Fruit fly (Drosophila melanogaster) Kc167 (cell line): ENCODE measurements around the gene CG10725.

ENCODE experiments used
- Myc ChIP-seq: fragments of >200 bp; optimal IDR thresholded peaks from 2 replicates; lab custom pipeline; 2017; ENCODE audit warnings: missing external identifiers
- Sin3A ChIP-seq: fragments of >200 bp; optimal IDR thresholded peaks from 2 replicates; lab custom pipeline; 2018; ENCODE audit warnings: missing external identifiers
- h ChIP-seq: fragments of >200 bp; optimal IDR thresholded peaks from 3 replicates; lab custom pipeline; 2018; ENCODE audit warnings: missing external identifiers
- insv ChIP-seq: fragments of >200 bp; optimal IDR thresholded peaks from 3 replicates; lab custom pipeline; 2018; ENCODE audit warnings: missing external identifiers
- psq ChIP-seq: fragments of >200 bp; optimal IDR thresholded peaks from 2 replicates; lab custom pipeline; 2017; ENCODE audit warnings: missing external identifiers
- ttk ChIP-seq: sonication (Bioruptor generic); optimal IDR thresholded peaks from 2 replicates; lab custom pipeline; 2017; ENCODE audit warnings: missing external identifiers

The CG10725 gene

DNA sequence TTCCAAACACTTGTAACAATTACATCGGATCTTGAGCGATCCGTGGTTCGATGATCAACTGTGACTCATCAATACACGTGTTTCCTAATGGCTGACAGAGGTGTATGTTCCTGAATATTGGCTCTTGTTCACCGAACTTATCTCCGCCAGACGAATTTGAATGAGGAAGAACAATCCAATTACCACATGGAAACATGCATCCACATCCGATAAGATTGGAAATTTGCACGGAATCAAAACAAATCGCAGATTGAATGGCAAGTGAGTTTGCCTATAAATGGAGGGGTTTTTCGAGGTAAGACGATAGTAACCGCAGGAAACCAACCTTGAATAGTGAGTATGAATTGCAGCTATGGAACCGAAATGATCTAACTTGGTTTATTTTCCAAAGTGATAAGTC, at the start of gene CG10725:
TSS of gene CG10725 (plus strand) at position 301 of the 400 bp plus-strand sequence.
- TF ChIP-seq insv (lab: Kevin White, UChicago) (no peak), Sin3A (no peak), ttk (lab: Kevin White, UChicago) (no peak), psq (lab: Kevin White, UChicago) (no peak), h (no peak), Myc (lab: Kevin White, UChicago) (no peak)

DNA sequence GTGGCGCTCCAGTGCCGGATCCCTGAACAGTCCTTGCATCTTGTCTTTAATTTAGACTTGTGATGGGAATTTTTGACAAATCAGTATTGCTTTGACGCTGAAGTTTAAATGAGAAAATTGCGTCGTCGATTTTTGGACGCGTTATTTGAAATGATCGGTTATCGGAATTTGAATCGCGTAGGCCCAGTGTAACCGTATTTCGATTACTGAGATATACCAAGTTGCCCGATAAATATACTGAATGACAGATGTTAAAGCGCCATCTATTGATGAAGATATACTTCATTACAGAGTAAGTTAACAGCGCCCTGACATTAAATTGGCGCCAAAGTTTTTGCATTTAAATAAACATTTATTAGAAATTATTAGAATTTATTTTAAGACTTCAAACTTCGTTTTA, 47.9 kb upstream of the CG10725 start, which contains the start of gene Poc1:
TSS of gene Poc1 (minus strand) at position 173 of the 400 bp plus-strand sequence.
- no peak for TF ChIP-seq h
- TF ChIP-seq ttk (lab: Kevin White, UChicago): no peak
- no peak for TF ChIP-seq Myc (lab: Kevin White, UChicago)
- TF ChIP-seq Sin3A: no peak
- no peak for TF ChIP-seq psq (lab: Kevin White, UChicago)
- TF ChIP-seq insv (lab: Kevin White, UChicago): no peak

DNA sequence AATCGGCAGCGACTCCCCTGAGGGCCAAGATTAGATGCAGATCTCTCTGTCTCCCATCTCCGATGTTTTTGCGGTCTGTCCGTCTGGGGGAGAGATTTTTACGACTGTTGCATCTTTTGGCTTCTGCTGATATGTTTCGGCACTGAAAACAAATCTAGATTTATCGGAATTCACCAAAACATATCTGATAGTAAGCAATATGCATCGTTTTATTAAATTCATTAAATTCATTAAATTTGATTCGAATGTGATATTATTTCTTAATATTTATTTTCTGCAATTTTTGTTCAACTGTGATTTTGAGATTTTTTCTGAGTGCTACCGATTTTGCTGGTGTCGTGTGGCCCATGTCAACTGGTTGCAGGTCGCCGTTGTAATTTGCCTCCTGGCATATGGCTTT, 44.2 kb upstream of the CG10725 start:
- TF ChIP-seq psq (lab: Kevin White, UChicago): no peak
- TF ChIP-seq insv (lab: Kevin White, UChicago): no peak
- TF ChIP-seq h: no peak
- TF ChIP-seq Myc (lab: Kevin White, UChicago): no peak
- no peak for TF ChIP-seq ttk (lab: Kevin White, UChicago)
- TF ChIP-seq Sin3A: no peak

DNA sequence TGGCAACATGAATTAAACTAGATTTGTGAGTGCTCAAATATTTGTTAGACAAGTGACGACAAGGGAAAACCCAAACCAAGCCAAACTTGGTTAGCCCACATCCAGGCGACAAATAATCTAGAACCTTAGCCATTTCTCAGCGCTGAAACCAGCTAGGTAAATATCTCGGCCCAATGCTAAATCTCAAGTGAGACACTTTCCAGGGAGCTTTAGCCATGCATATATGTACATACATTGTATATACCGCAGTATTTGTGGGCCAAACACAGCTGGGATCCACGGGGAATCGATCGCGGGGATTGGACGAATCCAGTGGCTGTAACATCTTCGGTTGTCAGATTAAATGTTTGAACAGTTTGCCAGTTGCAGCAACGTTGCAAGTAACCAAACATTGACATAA, 40.1 kb upstream of the CG10725 start:
- TF ChIP-seq ttk (lab: Kevin White, UChicago): no peak
- TF ChIP-seq Sin3A: no peak
- no peak for TF ChIP-seq Myc (lab: Kevin White, UChicago)
- no peak for TF ChIP-seq psq (lab: Kevin White, UChicago)
- no peak for TF ChIP-seq insv (lab: Kevin White, UChicago)
- TF ChIP-seq h: no peak

DNA sequence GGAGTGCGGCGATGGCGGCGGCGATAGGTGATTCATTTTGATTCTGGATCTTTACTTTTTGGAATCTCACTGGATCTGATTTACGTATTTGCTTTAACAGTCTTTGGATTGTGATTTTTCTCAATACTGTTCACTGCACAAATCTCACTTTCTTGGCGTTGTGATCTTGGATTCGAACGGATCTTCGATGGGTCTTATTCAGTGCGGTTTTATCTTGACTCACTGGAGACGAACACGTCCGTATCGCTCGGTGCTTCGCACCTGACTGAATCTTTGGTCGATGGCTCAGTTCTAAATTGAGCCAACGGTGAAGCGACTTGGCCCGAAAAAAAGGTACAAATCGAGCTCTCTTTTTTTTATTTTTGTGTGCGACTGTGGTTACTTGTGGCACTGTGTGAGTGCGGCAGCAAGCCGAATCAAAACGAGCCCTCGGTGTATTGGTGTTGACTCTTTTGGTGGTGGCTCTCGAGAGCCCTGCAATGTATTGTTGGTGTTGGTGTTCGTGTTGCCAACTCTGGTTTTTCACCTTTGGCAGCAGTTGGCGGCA, 36.8 kb upstream of the CG10725 start, which contains the start of gene sens:
TSS of gene sens (minus strand) at position 254 of the 547 bp plus-strand sequence.
- TF ChIP-seq Myc (lab: Kevin White, UChicago): no peak
- TF ChIP-seq psq (lab: Kevin White, UChicago): no peak
- no peak for TF ChIP-seq ttk (lab: Kevin White, UChicago)
- TF ChIP-seq h: no peak
- TF ChIP-seq insv (lab: Kevin White, UChicago): no peak
- TF ChIP-seq Sin3A: no peak

DNA sequence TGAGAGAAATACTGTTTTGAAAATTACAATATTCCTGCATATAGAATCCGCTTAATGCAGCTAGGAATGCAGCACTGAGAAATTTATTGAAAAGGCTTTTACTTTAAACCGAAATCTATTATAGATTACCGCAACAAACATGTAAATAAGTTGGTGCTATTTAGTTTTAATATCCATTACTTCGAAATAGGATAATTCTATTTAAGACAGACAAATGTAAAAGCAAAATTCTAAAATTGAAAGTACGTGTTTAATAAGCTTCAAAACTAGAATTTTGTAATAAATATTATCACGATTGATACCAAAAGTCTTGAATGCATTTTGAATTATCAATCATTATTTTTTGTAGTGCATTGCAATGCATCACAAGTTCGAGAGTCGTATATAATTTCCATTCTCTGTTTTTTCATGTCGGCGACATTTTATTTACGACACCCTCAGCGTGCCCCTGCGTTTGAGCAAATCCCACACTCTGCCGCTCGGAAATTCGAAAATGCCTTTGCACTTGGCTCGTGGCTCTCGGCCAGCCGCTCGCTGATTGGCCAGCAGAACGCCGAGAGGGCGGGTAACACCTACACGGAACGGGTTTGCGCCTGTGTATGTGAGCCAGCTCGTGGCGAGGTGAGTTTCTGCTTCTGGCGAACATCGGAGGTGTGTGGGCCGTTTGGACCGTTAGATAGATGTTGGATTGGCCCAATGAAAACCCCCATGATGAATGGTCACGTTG, 34.5 kb upstream of the CG10725 start:
- TF ChIP-seq h (no peak), Sin3A (no peak), psq (lab: Kevin White, UChicago) (no peak), Myc (lab: Kevin White, UChicago) (no peak), insv (lab: Kevin White, UChicago) (no peak), ttk (lab: Kevin White, UChicago) (no peak)

DNA sequence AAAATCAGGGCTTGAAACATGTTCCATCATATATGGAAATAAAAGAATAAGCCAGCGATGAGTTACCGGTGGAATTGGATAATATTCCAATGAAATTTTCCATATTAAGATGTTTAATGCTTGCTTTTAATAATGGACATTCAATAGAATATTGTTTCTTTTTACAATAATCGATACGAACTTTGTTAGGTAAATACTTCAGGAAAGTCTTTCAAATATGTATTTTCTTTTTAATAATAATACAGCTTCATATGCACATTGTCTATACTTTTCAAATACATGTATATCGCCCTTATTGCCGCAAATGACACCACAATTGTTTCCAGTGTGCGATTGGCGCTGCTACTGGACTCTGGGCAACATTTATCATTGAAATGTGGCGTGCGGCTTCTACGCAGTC, 30.9 kb upstream of the CG10725 start:
- no peak for TF ChIP-seq insv (lab: Kevin White, UChicago)
- TF ChIP-seq h: no peak
- TF ChIP-seq Myc (lab: Kevin White, UChicago): no peak

DNA sequence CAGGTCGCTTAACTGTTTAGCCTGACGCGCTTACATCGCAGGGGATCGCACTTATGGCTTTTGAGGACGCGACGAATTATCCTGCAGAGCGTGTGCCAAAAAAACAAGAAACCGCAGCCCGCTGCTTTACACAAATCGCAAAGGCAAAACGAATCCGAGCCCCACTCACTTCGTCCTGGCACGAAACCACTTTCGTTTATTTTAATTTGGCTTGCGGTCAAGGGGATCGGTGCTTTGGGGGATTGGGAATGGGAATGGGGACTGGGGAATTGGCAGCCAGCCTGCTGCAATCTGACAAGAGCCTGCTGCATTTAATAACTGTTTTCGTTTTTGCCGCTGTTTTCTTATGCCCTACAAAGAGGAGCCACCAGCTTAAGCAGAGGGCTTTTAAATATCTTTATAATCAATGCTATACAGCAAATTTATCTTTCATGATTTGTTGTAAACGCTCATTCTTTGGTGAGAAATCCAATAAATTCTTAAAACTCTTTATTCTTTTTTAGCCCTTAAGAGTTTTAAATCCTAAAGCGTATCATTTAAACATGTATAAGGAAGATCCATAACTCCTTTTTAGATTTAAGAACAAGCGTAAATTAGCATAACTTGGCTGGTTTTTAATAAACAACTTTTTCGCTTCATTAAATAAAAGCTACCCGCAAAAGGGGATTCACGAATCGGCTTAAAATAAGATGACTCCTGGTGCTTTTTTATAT, 27.8 kb upstream of the CG10725 start:
- TF ChIP-seq insv (lab: Kevin White, UChicago) (no peak), psq (lab: Kevin White, UChicago) (no peak), Sin3A (no peak), ttk (lab: Kevin White, UChicago) (no peak), h (no peak), Myc (lab: Kevin White, UChicago) (no peak)

DNA sequence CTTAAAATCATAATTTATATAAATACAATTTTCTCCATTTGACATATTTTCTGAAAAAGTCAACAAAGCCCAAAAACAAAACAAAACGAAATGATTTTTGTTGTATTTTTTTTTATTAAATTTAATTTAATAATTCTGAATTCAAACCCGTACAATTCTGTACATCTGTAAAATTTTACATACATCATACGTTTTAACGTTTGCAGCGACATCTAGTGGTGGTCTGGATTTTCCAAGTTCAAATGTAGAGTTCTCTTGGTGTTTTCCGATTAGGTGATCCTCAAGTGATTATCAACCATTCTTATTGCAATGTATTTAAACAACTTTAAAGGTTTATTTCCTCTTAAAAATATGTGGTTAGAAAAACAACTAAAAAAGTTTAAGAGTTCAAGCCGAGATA, 26.8 kb upstream of the CG10725 start:
- TF ChIP-seq h: no peak

DNA sequence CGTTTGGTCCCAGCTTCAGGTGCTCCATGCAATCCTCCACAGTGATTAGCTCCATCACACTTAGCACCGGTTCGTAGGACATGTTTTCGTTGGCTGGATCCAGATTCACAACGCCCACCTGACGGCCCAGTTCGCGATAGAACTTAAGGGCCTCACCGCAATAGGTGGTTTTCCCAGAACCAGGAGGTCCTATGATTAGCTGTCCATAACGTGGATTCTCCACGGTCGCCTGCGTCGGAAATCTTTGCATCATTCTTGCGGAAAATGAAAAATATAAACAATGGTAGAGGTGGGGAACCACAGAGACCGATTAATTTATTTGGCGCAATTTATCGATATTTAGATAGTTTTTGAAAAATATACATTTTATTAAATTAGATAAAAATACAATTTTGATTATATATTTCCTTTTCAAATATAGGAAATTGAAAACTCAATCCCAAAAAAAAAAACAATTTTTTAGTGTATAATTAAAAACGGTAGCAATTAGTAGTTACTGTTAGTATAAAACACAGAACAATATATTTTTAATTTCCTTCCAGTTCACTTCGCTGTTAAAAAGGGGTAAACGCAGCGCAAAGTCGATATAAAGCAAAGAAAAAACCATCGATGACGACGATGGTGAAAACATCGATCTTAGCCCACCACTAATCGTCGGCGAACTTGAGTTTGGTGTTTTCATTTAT, 25.4 kb upstream of the CG10725 start, which contains the start of the genes CG10222 and flr:
TSS of gene CG10222 (minus strand) at position 254 of the 686 bp plus-strand sequence.
TSS of gene flr (plus strand) at position 644 of the 686 bp plus-strand sequence.
- TF ChIP-seq insv (lab: Kevin White, UChicago) (no peak), Sin3A (no peak), Myc (lab: Kevin White, UChicago) (no peak), h (no peak), ttk (lab: Kevin White, UChicago) (no peak), psq (lab: Kevin White, UChicago) (no peak)

DNA sequence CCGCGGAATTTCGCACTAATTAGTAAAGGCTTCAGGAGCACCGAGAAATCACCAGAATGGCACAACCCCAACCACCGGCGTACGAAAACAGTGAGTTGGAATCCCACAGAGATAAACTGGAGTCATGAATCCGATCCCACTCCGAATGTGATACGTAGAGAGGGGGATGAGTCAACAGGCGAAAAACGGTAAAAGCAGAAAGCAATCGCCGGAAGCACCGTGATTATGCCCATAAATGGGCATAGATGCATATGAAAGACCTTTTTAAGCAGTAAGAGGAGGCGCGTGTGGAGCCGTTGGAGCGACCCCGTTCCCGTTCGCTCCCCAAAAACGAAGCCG, 24.9 kb upstream of the CG10725 start:
- TF ChIP-seq ttk (lab: Kevin White, UChicago) (no peak), h (no peak), psq (lab: Kevin White, UChicago) (no peak), Myc (lab: Kevin White, UChicago) (no peak), insv (lab: Kevin White, UChicago) (no peak), Sin3A (no peak)

DNA sequence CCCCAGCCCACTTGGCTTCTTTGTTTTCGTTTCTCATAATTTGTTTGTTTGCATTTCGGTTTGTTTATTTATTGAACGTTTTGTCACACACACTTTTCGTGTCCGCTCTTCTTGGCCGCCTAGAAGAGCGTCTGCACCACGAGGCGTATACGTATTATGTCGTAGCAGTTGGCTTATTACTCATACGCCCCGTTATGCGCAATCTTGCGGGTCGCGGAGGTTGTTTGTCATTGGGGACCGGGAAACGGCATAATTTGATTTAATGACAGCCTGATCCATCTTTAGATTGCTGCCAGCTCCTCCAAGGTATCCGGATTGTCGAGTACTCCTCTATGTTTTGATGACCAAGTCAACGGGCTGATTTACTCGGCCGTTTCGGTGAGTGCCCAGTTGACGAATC, 17.5 kb upstream of the CG10725 start:
- TF ChIP-seq insv (lab: Kevin White, UChicago) (no peak), ttk (lab: Kevin White, UChicago) (no peak), psq (lab: Kevin White, UChicago) (no peak), h (no peak), Sin3A (no peak), Myc (lab: Kevin White, UChicago) (no peak)
